Fruit fly (Drosophila melanogaster) whole organism, embryonic: ENCODE data around the gene RpL32.
A peak's percentile ranks its signal among the peaks of the same experiment; 100 is the strongest.

Source experiments
- Adf1 ChIP-seq: fragments of 200-800 bp; sonication (Bioruptor generic); IDR thresholded peaks from 2 replicates; pipeline ENCODE4 v1.3.6; 2022; ENCODE audit warnings: missing biosample characterization, missing genetic modification characterization
- Awh ChIP-seq: fragments of 200-800 bp; sonication (Bioruptor generic); IDR thresholded peaks from 2 replicates; pipeline ENCODE4, ENCODE4 v1.3.6; 2022; ENCODE audit warnings: missing biosample characterization, missing genetic modification characterization
- BEAF-32 ChIP-seq: fragments of 200-800 bp; sonication (Bioruptor generic); optimal IDR thresholded peaks from 3 replicates; lab custom pipeline; 2017; ENCODE audit warnings: missing biosample characterization, missing genetic modification characterization, mild to moderate bottlenecking, moderate library complexity, missing genetic modification reagents
- CG11085 ChIP-seq: fragments of 200-800 bp; sonication (Bioruptor generic); IDR thresholded peaks from 2 replicates; pipeline ENCODE4 v1.3.6; 2022; ENCODE audit warnings: missing biosample characterization, missing genetic modification characterization
- CG12659 ChIP-seq: fragments of 200-800 bp; sonication (Bioruptor generic); optimal IDR thresholded peaks from 3 replicates; lab custom pipeline; 2017; ENCODE audit warnings: mild to moderate bottlenecking, missing biosample characterization, missing genetic modification reagents, missing genetic modification characterization
- CG13296 ChIP-seq: fragments of 200-800 bp; sonication (Bioruptor generic); optimal IDR thresholded peaks from 3 replicates; lab custom pipeline; 2018; ENCODE audit warnings: missing biosample characterization, mild to moderate bottlenecking, missing genetic modification characterization
- CG13424 ChIP-seq: fragments of 200-800 bp; sonication (Bioruptor generic); optimal IDR thresholded peaks from 2 replicates; lab custom pipeline; 2019; ENCODE audit warnings: missing biosample characterization, mild to moderate bottlenecking, missing genetic modification characterization, moderate library complexity
- CG13894 ChIP-seq: fragments of 200-800 bp; sonication (Bioruptor generic); optimal IDR thresholded peaks from 3 replicates; lab custom pipeline; 2018; ENCODE audit warnings: missing biosample characterization, mild to moderate bottlenecking, missing genetic modification characterization, moderate library complexity
- CG15601 ChIP-seq: fragments of 200-800 bp; sonication (Bioruptor generic); optimal IDR thresholded peaks from 3 replicates; lab custom pipeline; 2019; ENCODE audit warnings: missing biosample characterization, mild to moderate bottlenecking, missing genetic modification characterization, moderate library complexity
- CG16863 ChIP-seq: fragments of 200-800 bp; sonication (Bioruptor generic); optimal IDR thresholded peaks from 3 replicates; lab custom pipeline; 2016; ENCODE audit warnings: missing biosample characterization, missing genetic modification characterization
- CG17385 ChIP-seq: fragments of 200-800 bp; sonication (Bioruptor generic); optimal IDR thresholded peaks from 3 replicates; lab custom pipeline; 2018; ENCODE audit warnings: missing biosample characterization, mild to moderate bottlenecking, missing genetic modification characterization
- CG18011 ChIP-seq: fragments of 200-800 bp; sonication (Bioruptor generic); optimal IDR thresholded peaks from 2 replicates; lab custom pipeline; 2017; ENCODE audit warnings: missing biosample characterization, missing genetic modification characterization, mild to moderate bottlenecking, moderate library complexity, missing genotype
- CG34422 ChIP-seq: fragments of 200-800 bp; sonication (Bioruptor generic); IDR thresholded peaks from 3 replicates; pipeline ENCODE4 v1.3.6; 2022; ENCODE audit warnings: missing biosample characterization, missing genetic modification characterization
- CG42726 ChIP-seq: fragments of 200-800 bp; sonication (Bioruptor generic); IDR thresholded peaks from 2 replicates; pipeline ENCODE4 v1.3.6; 2022; ENCODE audit warnings: missing biosample characterization, missing genetic modification characterization; ENCODE audit not compliant: partially characterized antibody
- CG4328 ChIP-seq: fragments of 200-800 bp; sonication (Bioruptor generic); optimal IDR thresholded peaks from 3 replicates; lab custom pipeline; 2017; ENCODE audit warnings: missing biosample characterization, missing genetic modification reagents, missing genetic modification characterization
- CG6254 ChIP-seq: fragments of 200-800 bp; sonication (Bioruptor generic); optimal IDR thresholded peaks from 3 replicates; lab custom pipeline; 2017; ENCODE audit warnings: mild to moderate bottlenecking, missing biosample characterization, missing genetic modification reagents, missing genetic modification characterization
- CG7745 ChIP-seq: fragments of 200-800 bp; sonication (Bioruptor generic); optimal IDR thresholded peaks from 2 replicates; lab custom pipeline; 2018; ENCODE audit warnings: missing biosample characterization, mild to moderate bottlenecking, missing genetic modification characterization, moderate library complexity
- CG8478 ChIP-seq: fragments of >200 bp; optimal IDR thresholded peaks from 2 replicates; lab custom pipeline; 2018
- CG9609 ChIP-seq: fragments of 200-800 bp; sonication (Bioruptor generic); optimal IDR thresholded peaks from 3 replicates; lab custom pipeline; 2016; ENCODE audit warnings: missing biosample characterization, missing genetic modification characterization
- CG9932 ChIP-seq: fragments of 200-800 bp; sonication (Bioruptor generic); IDR thresholded peaks from 2 replicates; pipeline ENCODE4 v1.3.6; 2022; ENCODE audit warnings: missing biosample characterization, missing genetic modification characterization
- Dbx ChIP-seq: fragments of 200-800 bp; sonication (Bioruptor generic); IDR thresholded peaks from 3 replicates; pipeline ENCODE4 v1.3.6; 2022; ENCODE audit warnings: missing biosample characterization, missing genetic modification characterization
- Dek ChIP-seq: fragments of 200-800 bp; sonication (Bioruptor generic); optimal IDR thresholded peaks from 3 replicates; lab custom pipeline; 2019; ENCODE audit warnings: missing biosample characterization, mild to moderate bottlenecking, missing genetic modification characterization, moderate library complexity
- E2f2 ChIP-seq: fragments of 200-800 bp; sonication (Bioruptor generic); IDR thresholded peaks from 2 replicates; pipeline ENCODE4 v1.3.6; 2022; ENCODE audit warnings: missing biosample characterization, missing genetic modification characterization
- Fer3 ChIP-seq: fragments of 200-800 bp; sonication (Bioruptor generic); optimal IDR thresholded peaks from 2 replicates; lab custom pipeline; 2018; ENCODE audit warnings: missing biosample characterization, mild to moderate bottlenecking, missing genetic modification characterization, moderate library complexity
- HLH4C ChIP-seq: fragments of 200-800 bp; sonication (Bioruptor generic); IDR thresholded peaks from 3 replicates; pipeline ENCODE4 v1.3.6; 2022; ENCODE audit warnings: missing biosample characterization, missing genetic modification characterization; ENCODE audit not compliant: partially characterized antibody
- Lpt ChIP-seq: fragments of >200 bp; optimal IDR thresholded peaks from 2 replicates; lab custom pipeline; 2018; ENCODE audit warnings: missing biosample characterization, missing genetic modification characterization
- Med ChIP-seq: fragments of 200-800 bp; sonication (Bioruptor generic); peaks from one replicate; lab custom pipeline; 2016; ENCODE audit warnings: missing biosample characterization, missing genetic modification characterization, mild to moderate bottlenecking, inconsistent platforms, moderate library complexity
- Meics ChIP-seq: fragments of 200-800 bp; sonication (Bioruptor generic); optimal IDR thresholded peaks from 2 replicates; lab custom pipeline; 2017; ENCODE audit warnings: missing biosample characterization, mild to moderate bottlenecking, missing genetic modification characterization
- Rx ChIP-seq: fragments of 200-800 bp; sonication (Bioruptor generic); IDR thresholded peaks from 2 replicates; pipeline ENCODE4 v1.3.6; 2022; ENCODE audit warnings: missing biosample characterization, missing genetic modification characterization
- Sry-β ChIP-seq: fragments of 200-800 bp; sonication (Bioruptor generic); optimal IDR thresholded peaks from 2 replicates; lab custom pipeline; 2018; ENCODE audit warnings: missing biosample characterization, mild to moderate bottlenecking, missing genetic modification characterization, moderate library complexity
- Stat92E ChIP-seq, 3 experiments: fragments of >200 bp in 2 of 3; fragments of 200-800 bp in 1 of 3; sonication (Bioruptor generic) in 1 of 3; optimal IDR thresholded peaks; 2 replicates each; lab custom pipeline; 2017 to 2019; ENCODE audit warnings: missing biosample characterization in 3 of 3, missing genetic modification characterization in 3 of 3, mild to moderate bottlenecking in 1 of 3, moderate library complexity in 1 of 3
- amos ChIP-seq: fragments of 200-800 bp; sonication (Bioruptor generic); IDR thresholded peaks from 2 replicates; pipeline ENCODE4 v1.3.6; 2022; ENCODE audit warnings: missing biosample characterization, missing genetic modification characterization; ENCODE audit not compliant: partially characterized antibody
- bowl ChIP-seq: fragments of 200-800 bp; sonication (Bioruptor generic); IDR thresholded peaks from 2 replicates; pipeline ENCODE4 v1.3.6; 2022; ENCODE audit warnings: missing biosample characterization, missing genetic modification characterization
- crp ChIP-seq, 2 experiments: fragments of 200-800 bp; sonication (Bioruptor generic); optimal IDR thresholded peaks; 2 replicates in 1 of 2; 3 replicates in 1 of 2; lab custom pipeline; 2017; ENCODE audit warnings: missing biosample characterization in 2 of 2, missing genetic modification characterization in 2 of 2, mild to moderate bottlenecking in 1 of 2, moderate library complexity in 1 of 2
- da ChIP-seq: fragments of 200-800 bp; sonication (Bioruptor generic); optimal IDR thresholded peaks from 2 replicates; lab custom pipeline; 2016; ENCODE audit warnings: missing biosample characterization, missing genetic modification characterization
- gfzf ChIP-seq: fragments of 200-800 bp; sonication (Bioruptor generic); optimal IDR thresholded peaks from 2 replicates; lab custom pipeline; 2016; ENCODE audit warnings: missing biosample characterization, mild to moderate bottlenecking, missing genetic modification characterization, moderate library complexity
- gro ChIP-seq: fragments of 200-800 bp; sonication (Bioruptor generic); optimal IDR thresholded peaks from 2 replicates; lab custom pipeline; 2016; ENCODE audit warnings: missing biosample characterization, missing genetic modification characterization
- jigr1 ChIP-seq: fragments of 200-800 bp; sonication (Bioruptor generic); IDR thresholded peaks from 3 replicates; pipeline ENCODE4 v1.3.6; 2022; ENCODE audit warnings: missing biosample characterization, missing genetic modification characterization
- lab ChIP-seq: fragments of 200-800 bp; sonication (Bioruptor generic); optimal IDR thresholded peaks from 3 replicates; lab custom pipeline; 2017; ENCODE audit warnings: missing biosample characterization, missing genetic modification characterization, mild to moderate bottlenecking, moderate library complexity, missing genetic modification reagents
- nmo ChIP-seq: fragments of 200-800 bp; sonication (Bioruptor generic); optimal IDR thresholded peaks from 2 replicates; lab custom pipeline; 2018; ENCODE audit warnings: missing biosample characterization, mild to moderate bottlenecking, missing genetic modification characterization, moderate library complexity
- nom ChIP-seq: fragments of 200-800 bp; sonication (Bioruptor generic); optimal IDR thresholded peaks from 2 replicates; lab custom pipeline; 2017; ENCODE audit warnings: missing biosample characterization, missing genetic modification characterization, mild to moderate bottlenecking, moderate library complexity, missing genetic modification reagents
- pfk ChIP-seq: fragments of 200-800 bp; sonication (Bioruptor generic); optimal IDR thresholded peaks from 2 replicates; lab custom pipeline; 2018; ENCODE audit warnings: missing biosample characterization, mild to moderate bottlenecking, missing genetic modification characterization, moderate library complexity
- prd ChIP-seq, 3 experiments: fragments of >200 bp in 2 of 3; fragments of 200-800 bp in 1 of 3; sonication (Bioruptor generic) in 1 of 3; optimal IDR thresholded peaks in 2 of 3; IDR thresholded peaks in 1 of 3; 2 replicates in 2 of 3; 3 replicates in 1 of 3; pipeline versions ENCODE4 v1.3.6 to Lab custom; 2017 to 2022; ENCODE audit warnings: missing biosample characterization in 1 of 3, missing genetic modification characterization in 1 of 3
- pzg ChIP-seq: fragments of 200-800 bp; sonication (Bioruptor generic); optimal IDR thresholded peaks from 3 replicates; lab custom pipeline; 2018; ENCODE audit warnings: missing biosample characterization, mild to moderate bottlenecking, missing genetic modification characterization, moderate library complexity
- stwl ChIP-seq: fragments of 200-800 bp; sonication (Bioruptor generic); optimal IDR thresholded peaks from 3 replicates; lab custom pipeline; 2018; ENCODE audit warnings: missing biosample characterization, mild to moderate bottlenecking, missing genetic modification characterization, moderate library complexity
- zen2 ChIP-seq: fragments of 200-800 bp; sonication (Bioruptor generic); IDR thresholded peaks from 3 replicates; pipeline ENCODE4 v1.3.6; 2022; ENCODE audit warnings: missing biosample characterization, missing genetic modification characterization; ENCODE audit not compliant: partially characterized antibody

The RpL32 gene

DNA sequence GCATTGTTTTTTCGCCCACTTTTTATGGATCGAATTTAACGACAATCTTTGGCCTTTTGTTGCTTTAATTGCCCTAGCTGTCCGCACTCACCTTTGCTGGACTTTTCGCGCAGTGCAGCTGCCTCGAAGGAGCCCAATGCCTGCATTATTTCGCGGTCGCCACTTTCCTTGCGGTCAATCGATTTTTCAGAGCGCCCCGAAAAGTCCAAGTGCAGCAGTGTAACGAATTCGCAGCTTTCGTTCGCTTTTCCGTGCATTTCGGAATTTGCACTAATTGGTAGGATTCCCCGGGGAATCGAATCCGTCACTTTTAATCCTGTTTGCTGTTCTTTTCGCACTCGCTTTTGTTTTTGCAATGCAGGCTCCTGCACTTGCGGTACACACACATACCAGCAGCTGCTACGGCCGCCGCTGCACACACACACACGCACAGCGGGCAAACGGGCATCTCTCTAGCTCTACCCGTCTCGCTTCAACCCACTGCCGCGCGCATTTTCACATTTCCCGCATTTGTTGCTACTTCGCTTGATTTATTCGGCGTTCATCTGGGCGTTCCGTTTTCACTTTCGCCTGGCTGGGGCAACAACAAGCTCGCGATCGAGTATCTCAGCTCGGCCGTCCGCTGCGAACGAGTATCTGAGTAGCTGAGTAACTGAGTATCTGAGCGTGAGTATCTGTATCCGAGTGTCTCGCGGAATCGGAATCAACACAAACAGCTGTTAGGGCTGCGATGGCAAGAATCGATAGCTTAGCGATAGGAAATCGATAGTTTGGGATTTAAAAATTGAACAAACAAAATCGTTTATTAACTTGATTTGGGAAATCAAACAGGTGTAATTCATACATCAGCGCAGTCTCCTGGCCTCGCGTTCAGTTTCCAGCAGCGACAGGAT is 24.2 kb downstream of the RpL32 start, which contains the start of gene Mgat2 (continued):
- TF ChIP-seq CG18011 (GFP tag; lab: Kevin White, UChicago) (no peak), Meics (no peak), CG6254 (GFP tag; lab: Kevin White, UChicago) (peak; percentile 63), CG8478 (lab: Kevin White, UChicago) (peak; percentile 58), CG9932 (GFP tag; lab: Robert Waterston, UW) (peak; percentile 23; the same call in 1 of the 2 replicates), CG13894 (tag; lab: Kevin White, UChicago) (peak; percentile 48), nmo (GFP tag; lab: Kevin White, UChicago) (no peak), pzg (peak; percentile 24), amos (GFP tag; lab: Robert Waterston, UW) (peak; percentile 85), CG7745 (tag; lab: Kevin White, UChicago) (peak; percentile 72), CG42726 (GFP tag; lab: Robert Waterston, UW) (peak; percentile 22; the same call in 1 of the 2 replicates), CG11085 (GFP tag; lab: Robert Waterston, UW) (no peak), Sry-β (GFP tag; lab: Kevin White, UChicago) (peak; percentile 56), CG16863 (GFP tag; lab: Kevin White, UChicago) (peak; percentile 97), jigr1 (GFP tag; lab: Robert Waterston, UW) (no peak), prd (optimal IDR thresholded peaks at IDR 0.05; lab: Kevin White, UChicago) (no peak), prd (GFP tag; IDR thresholded peaks at IDR 0.05; lab: Robert Waterston, UW) (no peak), CG4328 (GFP tag; lab: Kevin White, UChicago) (peak; percentile 9), CG15601 (tag; lab: Kevin White, UChicago) (peak; percentile 71), nom (GFP tag; lab: Kevin White, UChicago) (peak; percentile 65), bowl (GFP tag; lab: Robert Waterston, UW) (peak; percentile 53; the same call in 1 of the 2 replicates), Lpt (GFP tag; lab: Kevin White, UChicago) (no peak), zen2 (GFP tag; lab: Robert Waterston, UW) (peak; percentile 90), CG17385 (GFP tag; lab: Kevin White, UChicago) (peak; percentile 20), CG9609 (GFP tag; lab: Kevin White, UChicago) (no peak), Med (GFP tag; lab: Kevin White, UChicago) (peak; percentile 89), CG13296 (GFP tag; lab: Kevin White, UChicago) (peak; percentile 41), crp (GFP tag; optimal IDR thresholded peaks at IDR 0.05; lab: Kevin White, UChicago) (peak; percentile 73 to 96), Stat92E (GFP tag; optimal IDR thresholded peaks at IDR 0.05; lab: Kevin White, UChicago) (peak in 1 of 3 experiments; percentile 88), Dek (tag; lab: Kevin White, UChicago) (peak; percentile 43), da (GFP tag; lab: Kevin White, UChicago) (peak; percentile 23), stwl (peak; percentile 39), gfzf (no peak), Adf1 (GFP tag; lab: Robert Waterston, UW) (peak; percentile 61; the same call in 1 of the 2 replicates), E2f2 (GFP tag; lab: Robert Waterston, UW) (peak; percentile 85), gro (GFP tag; lab: Kevin White, UChicago) (peak; percentile 45), HLH4C (GFP tag; lab: Robert Waterston, UW) (peak; percentile 80), CG12659 (peak; percentile 29), CG34422 (GFP tag; lab: Robert Waterston, UW) (peak; percentile 79; the same call in 1 of the 3 replicates), Rx (GFP tag; lab: Robert Waterston, UW) (0 out of 2 replicates have a peak, but pooled peaks have one; percentile 20), CG13424 (tag; lab: Kevin White, UChicago) (peak; percentile 27), Awh (GFP tag; lab: Robert Waterston, UW) (peak; percentile 67; the same call in 1 of the 2 replicates), Fer3 (tag; lab: Kevin White, UChicago) (peak; percentile 15), lab (GFP tag; lab: Kevin White, UChicago) (peak; percentile 56), pfk (GFP tag; lab: Kevin White, UChicago) (peak; percentile 83), Dbx (GFP tag; lab: Robert Waterston, UW) (0 out of 3 replicates have a peak, but pooled peaks have one; percentile 16), BEAF-32 (GFP tag; lab: Kevin White, UChicago) (peak; percentile 90)
